Worm (Caenorhabditis elegans): Measurements from ENCODE around the gene sor-3.

The sor-3 gene

DNA sequence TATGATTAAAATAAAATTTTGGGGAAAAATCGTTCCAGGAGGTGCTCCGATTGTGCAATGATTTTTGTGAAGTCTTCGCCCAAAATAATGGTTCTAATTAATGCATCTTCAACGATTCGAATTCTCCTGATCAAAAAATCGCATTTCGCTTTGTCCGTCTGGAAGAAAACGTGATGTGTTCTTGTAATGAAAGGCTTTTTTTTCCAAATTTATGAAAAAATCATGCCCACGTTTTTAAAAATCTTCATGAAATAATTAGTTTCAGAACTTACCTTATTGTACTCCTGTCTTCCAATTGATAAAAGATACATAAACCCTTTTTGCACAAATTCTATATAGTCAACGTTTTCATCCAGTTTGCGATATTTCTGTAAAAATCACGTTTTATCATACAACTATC is 36.1 kb downstream of the sor-3 start:
- TF ChIP-seq nhr-76 (tag; optimal IDR thresholded peaks at IDR 0.05) (no peak), eor-1 (tag; optimal IDR thresholded peaks at IDR 0.05) (no peak), nhr-67 (tag; optimal IDR thresholded peaks at IDR 0.05) (no peak), fkh-2 (tag; optimal IDR thresholded peaks at IDR 0.05) (no peak), pqm-1 (tag; optimal IDR thresholded peaks at IDR 0.05) (no peak), egl-27 (tag; optimal IDR thresholded peaks at IDR 0.05) (no peak), elt-3 (tag; optimal IDR thresholded peaks at IDR 0.05) (no peak), aly-2 (tag; optimal IDR thresholded peaks at IDR 0.05) (no peak), nhr-43 (tag; optimal IDR thresholded peaks at IDR 0.05; ENCODE audit: poor library complexity, severe bottlenecking) (no peak), nhr-23 (tag; optimal IDR thresholded peaks at IDR 0.05) (no peak), ama-1 (optimal IDR thresholded peaks at IDR 0.05) (no peak), pha-4 (tag; optimal IDR thresholded peaks at IDR 0.05) (no peak), lin-39 (tag; optimal IDR thresholded peaks at IDR 0.05) (no peak), nhr-25 (tag; optimal IDR thresholded peaks at IDR 0.05) (no peak), ceh-16 (tag; optimal IDR thresholded peaks at IDR 0.05) (no peak), ztf-11 (tag; optimal IDR thresholded peaks at IDR 0.05) (no peak)

DNA sequence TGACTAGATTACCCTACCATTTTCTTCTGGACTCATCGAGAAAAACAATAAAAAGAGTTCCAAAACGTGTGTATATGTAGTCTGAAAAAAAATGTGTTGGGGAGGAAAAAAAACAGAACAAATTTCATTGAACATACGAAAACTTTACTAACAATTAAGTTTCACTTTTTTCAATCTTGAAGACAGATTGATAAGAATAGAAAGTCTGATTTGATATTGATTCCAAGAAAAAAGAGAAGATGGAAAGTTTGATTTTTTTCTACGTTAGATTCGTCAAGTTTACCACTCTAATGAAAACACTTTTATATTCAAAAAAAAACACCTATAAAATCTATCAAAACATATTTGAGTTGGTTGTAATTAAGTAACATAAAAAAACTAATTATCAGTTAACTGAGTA is 37.0 kb downstream of the sor-3 start, which contains the start of gene R04A9.9:
R04A9.9 (minus strand) TSS at position 101 of the 400 bp plus-strand sequence.
- no peak for TF ChIP-seq snpc-4 (tag; optimal IDR thresholded peaks at IDR 0.05)
- TF ChIP-seq ama-1 (optimal IDR thresholded peaks at IDR 0.05), result no peak
- no peak for TF ChIP-seq sea-2 (GFP tag; optimal IDR thresholded peaks at IDR 0.05)
- TF ChIP-seq ztf-11 (tag; optimal IDR thresholded peaks at IDR 0.05), result no peak
- TF ChIP-seq nhr-25 (tag; optimal IDR thresholded peaks at IDR 0.05), result no peak
- no peak for TF ChIP-seq nhr-67 (tag; optimal IDR thresholded peaks at IDR 0.05)
- TF ChIP-seq fkh-10 (GFP tag; optimal IDR thresholded peaks at IDR 0.05), result no peak
- no peak for TF ChIP-seq ceh-9 (tag; optimal IDR thresholded peaks at IDR 0.05)

DNA sequence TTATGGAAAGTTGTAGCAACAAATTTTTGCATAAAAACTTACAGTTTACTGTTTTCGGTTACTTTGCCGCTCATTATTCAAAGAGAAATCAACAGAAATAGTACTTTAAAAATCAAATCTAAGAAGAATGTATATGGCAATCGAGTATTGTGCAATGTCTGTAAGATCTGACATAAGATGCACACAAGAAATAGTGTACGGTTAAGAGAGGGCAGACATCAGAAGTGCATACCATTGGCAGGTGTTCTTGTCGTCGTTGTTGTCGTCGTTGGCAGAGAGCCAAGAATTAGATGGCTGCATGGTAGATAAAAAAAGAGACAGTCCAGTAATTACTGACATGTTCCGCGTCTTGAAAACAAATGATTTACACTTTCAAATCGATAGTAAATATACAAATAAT is 41.3 kb downstream of the sor-3 start, which contains the start of gene R04A9.7:
R04A9.7 (minus strand) TSS at position 184 of the 400 bp plus-strand sequence.
- no peak for TF ChIP-seq nhr-25 (tag; optimal IDR thresholded peaks at IDR 0.05)
- TF ChIP-seq nfya-1 (tag; optimal IDR thresholded peaks at IDR 0.05; ENCODE audit: insufficient read depth), result no peak
- no peak for TF ChIP-seq tbx-2 (tag; optimal IDR thresholded peaks at IDR 0.05)
- TF ChIP-seq nhr-28 (tag; optimal IDR thresholded peaks at IDR 0.05), result no peak
- TF ChIP-seq ceh-9 (tag; optimal IDR thresholded peaks at IDR 0.05), result no peak
- no peak for TF ChIP-seq pha-4 (tag; optimal IDR thresholded peaks at IDR 0.05)
- TF ChIP-seq zag-1 (tag; optimal IDR thresholded peaks at IDR 0.05), result no peak
- no peak for TF ChIP-seq ama-1 (optimal IDR thresholded peaks at IDR 0.05)
- TF ChIP-seq fos-1 (tag; optimal IDR thresholded peaks at IDR 0.05), result no peak
- TF ChIP-seq nhr-43 (tag; optimal IDR thresholded peaks at IDR 0.05; ENCODE audit: poor library complexity, severe bottlenecking), result no peak
- no peak for TF ChIP-seq nhr-76 (tag; optimal IDR thresholded peaks at IDR 0.05)
- TF ChIP-seq nhr-67 (tag; optimal IDR thresholded peaks at IDR 0.05), result no peak
- no peak for TF ChIP-seq lin-15B (tag; optimal IDR thresholded peaks at IDR 0.05)
- no peak for TF ChIP-seq mdl-1 (tag; optimal IDR thresholded peaks at IDR 0.05)

DNA sequence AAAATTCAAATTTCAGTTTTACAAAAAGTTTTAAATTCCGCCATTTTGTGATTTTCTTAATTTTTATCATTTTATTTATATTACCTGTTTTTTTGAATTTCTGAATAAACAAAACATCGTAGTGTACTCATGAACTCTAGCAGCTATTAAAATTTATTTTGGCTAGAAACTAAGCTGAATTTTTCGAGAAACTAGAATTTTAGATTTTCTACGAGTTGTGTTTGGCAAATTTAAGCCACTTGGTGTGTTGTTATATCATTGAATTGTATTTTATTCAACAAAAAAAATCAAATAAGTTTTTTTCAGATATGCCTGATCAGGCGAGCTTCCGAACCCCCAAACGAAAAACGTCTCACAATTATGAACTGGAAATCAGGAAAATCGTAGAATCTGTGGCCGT is 43.8 kb downstream of the sor-3 start, which contains the start of gene R04A9.6:
R04A9.6 (plus strand) TSS at position 301 of the 400 bp plus-strand sequence.
- TF ChIP-seq ceh-82 (tag; optimal IDR thresholded peaks at IDR 0.05) (no peak), lin-15B (tag; optimal IDR thresholded peaks at IDR 0.05) (no peak), unc-39 (tag; optimal IDR thresholded peaks at IDR 0.05) (no peak), elt-2 (tag; optimal IDR thresholded peaks at IDR 0.05) (no peak), daf-12 (tag; optimal IDR thresholded peaks at IDR 0.05) (no peak), ama-1 (optimal IDR thresholded peaks at IDR 0.05) (no peak), nhr-43 (tag; optimal IDR thresholded peaks at IDR 0.05; ENCODE audit: poor library complexity, severe bottlenecking) (no peak), eor-1 (tag; optimal IDR thresholded peaks at IDR 0.05) (no peak), ztf-4 (tag; optimal IDR thresholded peaks at IDR 0.05) (no peak)

DNA sequence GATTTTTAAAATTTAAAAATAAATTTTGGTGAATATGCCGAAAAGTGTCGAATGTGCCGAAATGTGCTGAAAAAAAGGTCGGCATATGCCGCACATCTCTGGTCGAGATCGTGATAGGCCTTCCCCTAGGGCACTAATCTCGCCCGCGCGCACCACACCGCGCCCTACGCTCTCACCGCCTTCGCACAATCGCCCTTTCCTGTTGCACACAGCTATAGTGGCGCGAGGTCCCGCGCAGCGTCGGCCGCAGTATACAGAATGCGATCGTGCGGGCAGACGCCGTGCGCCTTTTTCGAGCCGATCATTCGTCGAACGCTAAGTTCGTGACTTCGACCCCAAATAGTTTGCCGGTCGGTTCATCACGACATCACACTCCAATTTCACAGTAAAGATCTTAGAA is 46.1 kb downstream of the sor-3 start:
- TF ChIP-seq jun-1 (tag; optimal IDR thresholded peaks at IDR 0.05), result no peak
- no peak for TF ChIP-seq elt-2 (tag; optimal IDR thresholded peaks at IDR 0.05)
- no peak for TF ChIP-seq R02D3.7 (tag; optimal IDR thresholded peaks at IDR 0.05)
- TF ChIP-seq ceh-16 (tag; optimal IDR thresholded peaks at IDR 0.05), result no peak
- no peak for TF ChIP-seq nfya-1 (tag; optimal IDR thresholded peaks at IDR 0.05; ENCODE audit: insufficient read depth)
- TF ChIP-seq ztf-11 (tag; optimal IDR thresholded peaks at IDR 0.05), result no peak
- no peak for TF ChIP-seq ama-1 (optimal IDR thresholded peaks at IDR 0.05)
- no peak for TF ChIP-seq nhr-28 (tag; optimal IDR thresholded peaks at IDR 0.05)
- no peak for TF ChIP-seq eor-1 (tag; optimal IDR thresholded peaks at IDR 0.05)
- TF ChIP-seq ceh-82 (tag; optimal IDR thresholded peaks at IDR 0.05), result no peak
- TF ChIP-seq nhr-77 (tag; optimal IDR thresholded peaks at IDR 0.05), result no peak
- TF ChIP-seq fkh-10 (GFP tag; optimal IDR thresholded peaks at IDR 0.05), result no peak
- TF ChIP-seq mdl-1 (tag; optimal IDR thresholded peaks at IDR 0.05), result no peak
- no peak for TF ChIP-seq nhr-12 (tag; optimal IDR thresholded peaks at IDR 0.05)
- TF ChIP-seq elt-3 (tag; optimal IDR thresholded peaks at IDR 0.05), result no peak
- no peak for TF ChIP-seq nhr-67 (tag; optimal IDR thresholded peaks at IDR 0.05)

All from whole organism, L3 larva.